Worm (Caenorhabditis elegans): ENCODE results near the gene ZK1320.5.

The ZK1320.5 gene

DNA sequence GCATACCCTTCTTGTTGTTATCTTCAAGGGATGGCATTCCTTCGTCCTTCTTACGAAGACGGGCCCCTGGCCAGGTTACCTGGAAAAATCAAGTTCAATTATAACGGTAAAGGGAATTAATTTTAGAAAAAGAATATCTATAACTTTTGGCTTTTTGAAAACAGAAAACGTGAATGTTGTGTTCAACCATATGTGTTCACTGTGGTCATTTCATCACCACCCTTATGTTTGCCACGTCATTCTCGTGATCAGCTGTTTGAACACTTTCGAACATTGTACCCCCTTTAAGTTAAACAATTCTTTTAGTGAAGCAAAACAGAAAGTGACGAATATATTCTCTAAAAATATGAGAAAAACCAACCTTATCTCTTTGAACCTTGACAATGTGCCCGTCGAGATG is 46.7 kb downstream of the ZK1320.5 start:
- TF ChIP-seq npax-4 (tag; optimal IDR thresholded peaks at IDR 0.05) (no peak), tbx-7 (tag; optimal IDR thresholded peaks at IDR 0.05) (no peak)

DNA sequence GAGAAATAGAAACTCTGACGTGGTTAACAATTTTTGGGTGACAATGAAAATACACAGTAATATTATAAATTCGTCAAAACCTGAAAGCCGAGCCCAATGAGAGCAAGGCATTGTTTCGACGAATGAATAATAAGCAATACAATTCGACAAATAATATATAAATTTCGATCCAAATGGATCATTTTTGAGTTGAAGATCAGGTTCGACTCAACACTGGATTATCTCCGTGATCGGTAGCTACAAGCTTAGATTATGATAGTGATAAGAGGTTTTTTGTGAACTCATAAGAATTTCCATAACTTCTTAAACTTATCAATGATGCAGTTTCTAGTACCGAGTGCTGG is 47.6 kb downstream of the ZK1320.5 start:
- TF ChIP-seq ceh-31 (tag; optimal IDR thresholded peaks at IDR 0.05) (no peak), Y22D7AL.16 (tag; optimal IDR thresholded peaks at IDR 0.05) (no peak), F13H6.1 (tag; optimal IDR thresholded peaks at IDR 0.05) (no peak), ahr-1 (tag; optimal IDR thresholded peaks at IDR 0.05) (no peak), dmd-4 (tag; optimal IDR thresholded peaks at IDR 0.05; ENCODE audit: borderline replicate concordance) (no peak), ref-2 (tag; optimal IDR thresholded peaks at IDR 0.05) (no peak), K09A11.1 (tag; optimal IDR thresholded peaks at IDR 0.05; ENCODE audit: insufficient read depth) (no peak), syd-9 (tag; optimal IDR thresholded peaks at IDR 0.05) (no peak), lim-6 (tag; optimal IDR thresholded peaks at IDR 0.05) (no peak)

DNA sequence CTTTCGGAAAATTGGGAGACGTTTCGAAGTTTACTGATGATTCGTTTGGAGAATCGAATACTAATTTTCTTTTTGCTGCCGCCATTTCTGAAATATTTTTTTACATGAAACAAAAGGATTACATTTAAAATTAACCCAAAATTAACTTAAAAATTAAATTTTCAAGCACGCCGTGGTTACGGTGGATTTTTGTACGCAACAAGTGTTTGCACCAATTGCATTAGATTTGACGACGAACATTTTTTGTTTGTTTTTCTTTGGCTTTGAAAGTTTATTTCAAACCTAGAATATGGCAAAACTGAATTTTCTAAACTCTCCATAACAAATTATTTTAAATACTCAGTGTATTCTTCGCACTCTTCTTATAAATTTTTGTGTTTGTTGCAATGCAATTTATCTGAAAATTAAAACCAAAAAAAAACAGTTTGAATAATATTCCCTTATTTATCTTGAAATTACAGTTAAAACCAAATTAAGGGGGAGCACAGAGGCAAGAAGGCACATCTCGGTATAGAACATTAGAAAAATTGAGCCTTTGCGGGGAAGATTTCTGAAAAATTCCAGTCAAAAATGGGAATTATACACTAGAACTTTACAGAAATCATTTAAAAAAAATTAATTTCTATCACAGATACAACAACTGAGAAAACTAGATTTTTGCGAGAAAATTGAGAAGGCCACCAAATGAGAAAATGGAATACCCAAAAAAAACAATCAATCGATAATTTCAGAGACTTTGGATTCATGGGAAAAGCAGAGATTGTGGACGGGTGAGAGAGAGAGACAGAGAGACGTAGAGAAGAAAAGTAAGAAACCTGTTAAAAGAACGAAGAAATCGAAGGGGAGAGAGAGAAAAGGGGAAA is 48.2 kb downstream of the ZK1320.5 start, which contains the start of gene hal-3:
Gene hal-3 (minus strand): TSS at position 87 of the 863 bp plus-strand sequence.
- TF ChIP-seq dmd-4 (tag; optimal IDR thresholded peaks at IDR 0.05; ENCODE audit: borderline replicate concordance) (no peak), pax-1 (tag; optimal IDR thresholded peaks at IDR 0.05) (no peak)

DNA sequence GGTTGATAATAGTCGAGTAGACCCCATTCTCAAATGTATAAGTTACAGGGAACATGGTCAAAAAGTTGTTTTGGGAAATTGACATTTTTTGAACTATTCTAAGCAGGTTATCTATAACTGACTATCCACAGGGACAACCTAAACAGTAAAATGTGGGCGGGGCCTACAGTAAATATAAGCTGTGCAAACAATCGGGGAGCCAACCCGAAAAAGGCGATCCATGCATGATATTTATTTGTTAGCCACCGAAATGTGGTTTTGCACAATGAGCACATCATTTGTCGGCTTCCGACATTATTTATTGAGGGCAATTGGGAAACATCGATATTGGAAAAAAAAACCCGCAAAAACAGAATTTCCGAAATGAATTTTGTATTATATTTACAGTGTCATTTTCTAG is 50.7 kb downstream of the ZK1320.5 start, which contains the start of gene hlh-6:
Gene hlh-6 (minus strand): TSS at position 101 of the 400 bp plus-strand sequence.
- TF ChIP-seq unc-42 (tag; optimal IDR thresholded peaks at IDR 0.05) = no peak
- TF ChIP-seq tbx-2 (tag; optimal IDR thresholded peaks at IDR 0.05) = no peak
- no peak for TF ChIP-seq ceh-34 (tag; optimal IDR thresholded peaks at IDR 0.05)
- no peak for TF ChIP-seq fax-1 (tag; optimal IDR thresholded peaks at IDR 0.05)
- TF ChIP-seq ceh-24 (tag; optimal IDR thresholded peaks at IDR 0.05) = no peak
- TF ChIP-seq dmd-4 (tag; optimal IDR thresholded peaks at IDR 0.05; ENCODE audit: borderline replicate concordance) = no peak
- TF ChIP-seq ceh-22 (tag; optimal IDR thresholded peaks at IDR 0.05) = no peak
- TF ChIP-seq ceh-48 (tag; optimal IDR thresholded peaks at IDR 0.05) = no peak
- no peak for TF ChIP-seq odd-2 (tag; optimal IDR thresholded peaks at IDR 0.05)
- TF ChIP-seq C08G9.2 (tag; optimal IDR thresholded peaks at IDR 0.05) = no peak
- TF ChIP-seq ahr-1 (tag; optimal IDR thresholded peaks at IDR 0.05) = no peak
- no peak for TF ChIP-seq eyg-1 (tag; optimal IDR thresholded peaks at IDR 0.05)
- TF ChIP-seq nhr-11 (tag; optimal IDR thresholded peaks at IDR 0.05) = no peak
- no peak for TF ChIP-seq ref-2 (tag; optimal IDR thresholded peaks at IDR 0.05)
- no peak for TF ChIP-seq dve-1 (tag; optimal IDR thresholded peaks at IDR 0.05)
- no peak for TF ChIP-seq mec-3 (tag; optimal IDR thresholded peaks at IDR 0.05; ENCODE audit: borderline replicate concordance)
